Fruit fly (Drosophila melanogaster) whole organism, embryonic: ENCODE results near the gene eIF4E6.

Experiments
- ATbp ChIP-seq: fragments of 200-800 bp; sonication (Bioruptor generic); optimal IDR thresholded peaks from 2 replicates; lab custom pipeline; 2017; ENCODE audit warnings: missing biosample characterization, mild to moderate bottlenecking, missing genetic modification characterization, missing genetic modification reagents
- Aef1 ChIP-seq: fragments of 200-800 bp; sonication (Bioruptor generic); IDR thresholded peaks from 3 replicates; pipeline ENCODE4 v1.3.6; 2022; ENCODE audit warnings: missing biosample characterization, missing genetic modification characterization
- Bdp1 ChIP-seq: fragments of 200-800 bp; sonication (Bioruptor generic); optimal IDR thresholded peaks from 3 replicates; lab custom pipeline; 2016; ENCODE audit warnings: missing biosample characterization, missing genetic modification characterization
- Bgb ChIP-seq: fragments of 200-800 bp; sonication (Bioruptor generic); IDR thresholded peaks from 2 replicates; pipeline ENCODE4 v1.3.6; 2022; ENCODE audit warnings: missing biosample characterization, missing genetic modification characterization; ENCODE audit not compliant: partially characterized antibody
- C15 ChIP-seq: fragments of 200-800 bp; sonication (Bioruptor generic); IDR thresholded peaks from 3 replicates; pipeline ENCODE4 v1.3.6; 2022; ENCODE audit warnings: missing biosample characterization, missing genetic modification characterization
- CG10147 ChIP-seq: fragments of 200-800 bp; sonication (Bioruptor generic); optimal IDR thresholded peaks from 2 replicates; lab custom pipeline; 2019; ENCODE audit warnings: missing biosample characterization, mild to moderate bottlenecking, missing genetic modification characterization, moderate library complexity
- CG12769 ChIP-seq: fragments of 200-800 bp; sonication (Bioruptor generic); optimal IDR thresholded peaks from 2 replicates; lab custom pipeline; 2019; ENCODE audit warnings: missing biosample characterization, mild to moderate bottlenecking, missing genetic modification characterization, moderate library complexity
- CG13624 ChIP-seq: fragments of 200-800 bp; sonication (Bioruptor generic); optimal IDR thresholded peaks from 2 replicates; lab custom pipeline; 2016; ENCODE audit warnings: missing biosample characterization, missing genetic modification characterization
- CG14710 ChIP-seq: fragments of 200-800 bp; sonication (Bioruptor generic); optimal IDR thresholded peaks from 3 replicates; lab custom pipeline; 2019; ENCODE audit warnings: missing biosample characterization, mild to moderate bottlenecking, missing genetic modification characterization, moderate library complexity
- CG15011 ChIP-seq: fragments of 200-800 bp; sonication (Bioruptor generic); optimal IDR thresholded peaks from 3 replicates; lab custom pipeline; 2018; ENCODE audit warnings: missing biosample characterization, mild to moderate bottlenecking, missing genetic modification characterization
- CG18619 ChIP-seq: fragments of 200-800 bp; sonication (Bioruptor generic); optimal IDR thresholded peaks from 3 replicates; lab custom pipeline; 2017; ENCODE audit warnings: missing biosample characterization, mild to moderate bottlenecking, missing genetic modification characterization
- CG2678 ChIP-seq: fragments of 200-800 bp; sonication (Bioruptor generic); optimal IDR thresholded peaks from 3 replicates; lab custom pipeline; 2019; ENCODE audit warnings: missing biosample characterization, mild to moderate bottlenecking, missing genetic modification characterization, moderate library complexity
- CG3163 ChIP-seq: fragments of 200-800 bp; sonication (Bioruptor generic); optimal IDR thresholded peaks from 3 replicates; lab custom pipeline; 2016; ENCODE audit warnings: missing biosample characterization, missing genetic modification characterization
- CG34422 ChIP-seq: fragments of 200-800 bp; sonication (Bioruptor generic); IDR thresholded peaks from 3 replicates; pipeline ENCODE4 v1.3.6; 2022; ENCODE audit warnings: missing biosample characterization, missing genetic modification characterization
- CG5180 ChIP-seq: fragments of 200-800 bp; sonication (Bioruptor generic); optimal IDR thresholded peaks from 3 replicates; lab custom pipeline; 2017; ENCODE audit warnings: missing biosample characterization, missing genetic modification characterization, mild to moderate bottlenecking, moderate library complexity, missing genetic modification reagents
- CG6254 ChIP-seq: fragments of 200-800 bp; sonication (Bioruptor generic); optimal IDR thresholded peaks from 3 replicates; lab custom pipeline; 2017; ENCODE audit warnings: mild to moderate bottlenecking, missing biosample characterization, missing genetic modification reagents, missing genetic modification characterization
- CG6689 ChIP-seq: fragments of 200-800 bp; sonication (Bioruptor generic); IDR thresholded peaks from 2 replicates; pipeline ENCODE4 v1.3.6; 2022; ENCODE audit warnings: missing biosample characterization, missing genetic modification characterization
- CG6813 ChIP-seq: fragments of 200-800 bp; sonication (Bioruptor generic); optimal IDR thresholded peaks from 2 replicates; lab custom pipeline; 2017; ENCODE audit warnings: missing biosample characterization, missing genetic modification characterization, mild to moderate bottlenecking, moderate library complexity, missing genetic modification reagents
- CG8089 ChIP-seq: fragments of 200-800 bp; sonication (Bioruptor generic); optimal IDR thresholded peaks from 3 replicates; lab custom pipeline; 2016; ENCODE audit warnings: missing biosample characterization, missing genetic modification characterization
- CG9609 ChIP-seq: fragments of 200-800 bp; sonication (Bioruptor generic); optimal IDR thresholded peaks from 3 replicates; lab custom pipeline; 2016; ENCODE audit warnings: missing biosample characterization, missing genetic modification characterization
- CG9817 ChIP-seq: fragments of 200-800 bp; sonication (Bioruptor generic); optimal IDR thresholded peaks from 2 replicates; lab custom pipeline; 2018; ENCODE audit warnings: missing biosample characterization, mild to moderate bottlenecking, missing genetic modification characterization, moderate library complexity
- E2f2 ChIP-seq: fragments of 200-800 bp; sonication (Bioruptor generic); IDR thresholded peaks from 2 replicates; pipeline ENCODE4 v1.3.6; 2022; ENCODE audit warnings: missing biosample characterization, missing genetic modification characterization
- Hr39 ChIP-seq: fragments of >200 bp; optimal IDR thresholded peaks from 2 replicates; lab custom pipeline; 2017
- Ravus ChIP-seq: fragments of 200-800 bp; sonication (Bioruptor generic); IDR thresholded peaks from 2 replicates; pipeline ENCODE4 v1.3.6; 2022; ENCODE audit warnings: missing biosample characterization, missing genetic modification characterization
- Sry-β ChIP-seq: fragments of 200-800 bp; sonication (Bioruptor generic); optimal IDR thresholded peaks from 2 replicates; lab custom pipeline; 2018; ENCODE audit warnings: missing biosample characterization, mild to moderate bottlenecking, missing genetic modification characterization, moderate library complexity
- Trl ChIP-seq, 3 experiments: fragments of >200 bp in 2 of 3; fragments of 200-800 bp in 1 of 3; sonication (Bioruptor generic) in 1 of 3; optimal IDR thresholded peaks; 2 replicates in 1 of 3; 3 replicates in 2 of 3; lab custom pipeline; 2016 to 2017; ENCODE audit warnings: missing biosample characterization in 1 of 3, missing genetic modification characterization in 1 of 3
- bsh ChIP-seq, 2 experiments: fragments of 200-800 bp; sonication (Bioruptor generic); optimal IDR thresholded peaks; 2 replicates each; lab custom pipeline; 2017 to 2018; ENCODE audit warnings: mild to moderate bottlenecking in 2 of 2, missing biosample characterization in 2 of 2, missing genetic modification characterization in 2 of 2, moderate library complexity in 1 of 2
- caup ChIP-seq: fragments of 200-800 bp; sonication (Bioruptor generic); optimal IDR thresholded peaks from 3 replicates; lab custom pipeline; 2017; ENCODE audit warnings: missing biosample characterization, mild to moderate bottlenecking, missing genetic modification characterization, moderate library complexity; ENCODE audit not compliant: severe bottlenecking
- dm ChIP-seq: fragments of 200-800 bp; sonication (Bioruptor generic); optimal IDR thresholded peaks from 3 replicates; lab custom pipeline; 2016; ENCODE audit warnings: missing biosample characterization, missing genetic modification characterization
- ewg ChIP-seq: fragments of 200-800 bp; sonication (Bioruptor generic); optimal IDR thresholded peaks from 3 replicates; lab custom pipeline; 2017; ENCODE audit warnings: mild to moderate bottlenecking, missing biosample characterization, missing genetic modification reagents, missing genetic modification characterization
- fd102C ChIP-seq: fragments of 200-800 bp; sonication (Bioruptor generic); optimal IDR thresholded peaks from 2 replicates; lab custom pipeline; 2018; ENCODE audit warnings: missing biosample characterization, mild to moderate bottlenecking, missing genetic modification characterization, moderate library complexity
- gcm2 ChIP-seq: fragments of 200-800 bp; sonication (Bioruptor generic); optimal IDR thresholded peaks from 2 replicates; lab custom pipeline; 2016; ENCODE audit warnings: missing biosample characterization, missing genetic modification characterization
- gsb-n ChIP-seq: fragments of 200-800 bp; sonication (Bioruptor generic); optimal IDR thresholded peaks from 3 replicates; lab custom pipeline; 2018; ENCODE audit warnings: missing biosample characterization, mild to moderate bottlenecking, missing genetic modification characterization
- ind ChIP-seq: fragments of 200-800 bp; sonication (Bioruptor generic); optimal IDR thresholded peaks from 3 replicates; lab custom pipeline; 2016; ENCODE audit warnings: missing biosample characterization, missing genetic modification characterization
- lmd ChIP-seq: fragments of 200-800 bp; sonication (Bioruptor generic); IDR thresholded peaks from 2 replicates; pipeline ENCODE4 v1.3.6; 2022; ENCODE audit warnings: missing biosample characterization, missing genetic modification characterization
- luna ChIP-seq: fragments of 200-800 bp; sonication (Bioruptor generic); optimal IDR thresholded peaks from 2 replicates; lab custom pipeline; 2016; ENCODE audit warnings: missing biosample characterization, missing genetic modification characterization
- mam ChIP-seq: fragments of 200-800 bp; sonication (Bioruptor generic); optimal IDR thresholded peaks from 3 replicates; lab custom pipeline; 2016; ENCODE audit warnings: missing biosample characterization, missing genetic modification characterization
- mld ChIP-seq: fragments of 200-800 bp; sonication (Bioruptor generic); IDR thresholded peaks from 3 replicates; pipeline ENCODE4 v1.3.6; 2022; ENCODE audit warnings: missing biosample characterization, missing genetic modification characterization; ENCODE audit not compliant: partially characterized antibody
- otp ChIP-seq: fragments of 200-800 bp; sonication (Bioruptor generic); IDR thresholded peaks from 3 replicates; pipeline ENCODE4, ENCODE4 v1.3.6; 2022; ENCODE audit warnings: missing biosample characterization, missing genetic modification characterization
- ranshi ChIP-seq: fragments of 200-800 bp; sonication (Bioruptor generic); IDR thresholded peaks from 2 replicates; pipeline ENCODE4 v1.3.6; 2022; ENCODE audit warnings: missing biosample characterization, missing genetic modification characterization
- rib ChIP-seq: fragments of 200-800 bp; sonication (Bioruptor generic); IDR thresholded peaks from 2 replicates; pipeline ENCODE4 v1.3.6; 2022; ENCODE audit warnings: missing biosample characterization, missing genetic modification characterization
- run ChIP-seq: fragments of 200-800 bp; sonication (Bioruptor generic); optimal IDR thresholded peaks from 3 replicates; lab custom pipeline; 2018; ENCODE audit warnings: missing biosample characterization, mild to moderate bottlenecking, missing genetic modification characterization
- sens ChIP-seq: fragments of 200-800 bp; sonication (Bioruptor generic); peaks from one replicate; lab custom pipeline; 2016; ENCODE audit warnings: missing biosample characterization, missing genetic modification characterization
- sens-2 ChIP-seq: fragments of 200-800 bp; sonication (Bioruptor generic); IDR thresholded peaks from 2 replicates; pipeline ENCODE4 v1.3.6; 2022; ENCODE audit warnings: missing biosample characterization, missing genetic modification characterization
- shn ChIP-seq: fragments of 200-800 bp; sonication (Bioruptor generic); optimal IDR thresholded peaks from 3 replicates; lab custom pipeline; 2016; ENCODE audit warnings: missing biosample characterization, missing genetic modification characterization
- slbo ChIP-seq: fragments of 200-800 bp; sonication (Bioruptor generic); IDR thresholded peaks from 2 replicates; pipeline ENCODE4 v1.3.6; 2022; ENCODE audit warnings: missing biosample characterization, missing genetic modification characterization
- sug ChIP-seq: fragments of 200-800 bp; optimal IDR thresholded peaks from 2 replicates; lab custom pipeline; 2019; ENCODE audit warnings: missing biosample characterization, mild to moderate bottlenecking, missing genetic modification characterization, moderate library complexity
- wdn ChIP-seq: fragments of 200-800 bp; sonication (Bioruptor generic); IDR thresholded peaks from 2 replicates; pipeline ENCODE4 v1.3.6; 2022; ENCODE audit warnings: missing biosample characterization, missing genetic modification characterization
- yki ChIP-seq: fragments of >200 bp; optimal IDR thresholded peaks from 3 replicates; lab custom pipeline; 2018
- z ChIP-seq: fragments of 200-800 bp; sonication (Bioruptor generic); IDR thresholded peaks from 3 replicates; pipeline ENCODE4 v1.3.6; 2022; ENCODE audit warnings: missing biosample characterization, missing genetic modification characterization

eIF4E6 gene

DNA sequence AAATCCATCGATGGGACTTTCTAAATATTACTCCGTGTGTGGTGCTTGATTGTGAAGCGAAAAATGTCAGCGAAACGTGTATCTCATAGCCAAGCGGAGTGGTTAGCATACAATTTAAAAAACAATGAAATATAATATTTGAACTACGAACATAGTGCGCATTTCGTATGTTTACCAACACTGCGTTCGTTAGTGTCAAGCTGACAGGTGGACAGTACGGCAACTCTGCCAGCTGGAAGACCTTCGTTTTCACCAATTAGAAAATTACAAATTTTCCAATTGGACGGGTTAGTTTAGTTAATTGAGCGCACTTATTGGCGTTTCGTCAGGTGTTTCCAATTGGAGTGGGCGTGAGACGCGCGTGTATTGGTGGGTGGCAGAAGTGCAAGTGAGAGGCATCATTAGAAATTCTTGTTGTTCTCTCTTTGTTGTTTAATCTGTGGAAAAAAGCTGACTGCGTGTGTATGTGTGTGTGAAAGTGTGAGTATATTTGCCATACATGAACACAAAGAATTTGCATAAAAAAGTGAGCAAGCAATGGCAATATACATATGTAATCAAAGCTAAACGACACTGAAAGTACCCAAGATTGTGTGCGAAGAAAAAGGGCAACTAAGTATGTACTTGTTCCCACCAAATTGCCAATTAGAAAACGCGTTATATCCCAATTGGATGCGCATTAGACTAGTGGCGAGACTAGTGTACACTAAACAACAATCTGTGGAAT is 12.9 kb upstream of the eIF4E6 start (continued):
- TF ChIP-seq otp: peak; percentile 37; the same call in 1 of the 3 replicates
- TF ChIP-seq CG12769: peak; percentile 56
- no peak for TF ChIP-seq Hr39
- TF ChIP-seq CG6689 (GFP tag; lab: Robert Waterston, UW): 0 out of 2 replicates have a peak, but pooled peaks have one; percentile 10
- TF ChIP-seq CG18619 (GFP tag; lab: Kevin White, UChicago): no peak
- 0 out of 2 replicates have a peak, but pooled peaks have one; percentile 10 for TF ChIP-seq wdn (GFP tag; lab: Robert Waterston, UW)
- TF ChIP-seq sens (GFP tag; lab: Kevin White, UChicago): peak; percentile 92
- no peak for TF ChIP-seq rib (GFP tag; lab: Robert Waterston, UW)
- peak; percentile 58 for TF ChIP-seq mam (GFP tag; lab: Kevin White, UChicago)
- peak; percentile 24 for TF ChIP-seq CG2678
- no peak for TF ChIP-seq Ravus
- TF ChIP-seq CG34422 (GFP tag; lab: Robert Waterston, UW): no peak
- no peak for TF ChIP-seq gsb-n (tag; lab: Kevin White, UChicago)
- no peak for TF ChIP-seq run
- no peak for TF ChIP-seq ATbp (GFP tag; lab: Kevin White, UChicago)
- no peak for TF ChIP-seq Trl (optimal IDR thresholded peaks at IDR 0.05; lab: Kevin White, UChicago)
- TF ChIP-seq Trl (GFP tag; optimal IDR thresholded peaks at IDR 0.05; lab: Kevin White, UChicago): peak; percentile 44
- TF ChIP-seq gcm2 (GFP tag; lab: Kevin White, UChicago): no peak
- no peak for TF ChIP-seq yki (lab: Kevin White, UChicago)
- peak; percentile 27 for TF ChIP-seq CG9609 (GFP tag; lab: Kevin White, UChicago)
- peak; percentile 40; the same call in 1 of the 2 replicates for TF ChIP-seq Bgb (GFP tag; lab: Robert Waterston, UW)
- peak; percentile 21 for TF ChIP-seq CG8089 (GFP tag; lab: Kevin White, UChicago)
- TF ChIP-seq CG13624 (GFP tag; lab: Kevin White, UChicago): peak; percentile 11
- peak; percentile 16; the same call in 1 of the 2 replicates for TF ChIP-seq lmd (GFP tag; lab: Robert Waterston, UW)
- TF ChIP-seq Sry-β (GFP tag; lab: Kevin White, UChicago): no peak
- peak; percentile 4 for TF ChIP-seq CG15011
- TF ChIP-seq Aef1 (GFP tag; lab: Robert Waterston, UW): no peak
- TF ChIP-seq CG6813 (GFP tag; lab: Kevin White, UChicago): no peak
- TF ChIP-seq sens-2 (GFP tag; lab: Robert Waterston, UW): no peak
- peak; percentile 9 for TF ChIP-seq Bdp1 (GFP tag; lab: Kevin White, UChicago)
- TF ChIP-seq caup (GFP tag; lab: Kevin White, UChicago): peak; percentile 18
- no peak for TF ChIP-seq CG10147 (GFP tag; lab: Kevin White, UChicago)
- TF ChIP-seq mld (GFP tag; lab: Robert Waterston, UW): no peak
- no peak for TF ChIP-seq CG14710 (tag; lab: Kevin White, UChicago)
- no peak for TF ChIP-seq fd102C (GFP tag; lab: Kevin White, UChicago)
- peak; percentile 43 for TF ChIP-seq slbo (GFP tag; lab: Robert Waterston, UW)
- TF ChIP-seq CG6254 (GFP tag; lab: Kevin White, UChicago): no peak
- TF ChIP-seq ewg (GFP tag; lab: Kevin White, UChicago): peak; percentile 78
- peak; percentile 74 for TF ChIP-seq E2f2 (GFP tag; lab: Robert Waterston, UW)
- TF ChIP-seq C15 (GFP tag; lab: Robert Waterston, UW): no peak
- TF ChIP-seq z (GFP tag; lab: Robert Waterston, UW): no peak
- TF ChIP-seq dm: peak; percentile 47
- no peak for TF ChIP-seq CG5180
- TF ChIP-seq bsh (GFP tag; optimal IDR thresholded peaks at IDR 0.05; lab: Kevin White, UChicago): no peak
- TF ChIP-seq ind (GFP tag; lab: Kevin White, UChicago): peak; percentile 39
- no peak for TF ChIP-seq ranshi (GFP tag; lab: Robert Waterston, UW)
- peak; percentile 33 for TF ChIP-seq CG3163
- TF ChIP-seq luna (GFP tag; lab: Kevin White, UChicago): no peak
- TF ChIP-seq shn: peak; percentile 9
- TF ChIP-seq CG9817: peak; percentile 36
- peak; percentile 21 for TF ChIP-seq sug (tag; lab: Kevin White, UChicago)
